Worm (Caenorhabditis elegans) whole organism, L1 larva: ENCODE measurements around the gene srbc-70.

ENCODE experiments used
- C04F5.9 ChIP-seq: sonication (generic microtip); optimal IDR thresholded peaks from 2 replicates; lab custom pipeline; 2016; ENCODE audit warnings: missing genetic modification characterization, missing compliant biosample characterization
- C16A3.4 ChIP-seq: fragments of 150-350 bp; optimal IDR thresholded peaks from 2 replicates; lab custom pipeline; 2014; ENCODE audit warnings: missing biosample characterization, missing genetic modification characterization
- F16B12.6 ChIP-seq: fragments of 150-350 bp; optimal IDR thresholded peaks from 2 replicates; lab custom pipeline; 2014; ENCODE audit warnings: missing biosample characterization, missing genetic modification characterization
- blmp-1 ChIP-seq: fragments of 150-350 bp; optimal IDR thresholded peaks from 2 replicates; lab custom pipeline; 2014; ENCODE audit warnings: missing biosample characterization, missing genetic modification characterization
- ceh-8 ChIP-seq: fragments of 200-800 bp; sonication (Bioruptor generic); optimal IDR thresholded peaks from 2 replicates; lab custom pipeline; 2018; ENCODE audit warnings: mild to moderate bottlenecking, missing genetic modification characterization, moderate library complexity, missing compliant biosample characterization
- ceh-90 ChIP-seq: sonication (generic microtip); optimal IDR thresholded peaks from 2 replicates; lab custom pipeline; 2016; ENCODE audit warnings: missing genetic modification characterization, missing compliant biosample characterization
- dsc-1 ChIP-seq: sonication (generic microtip); optimal IDR thresholded peaks from 2 replicates; lab custom pipeline; 2016; ENCODE audit warnings: mild to moderate bottlenecking, missing genetic modification characterization, missing compliant biosample characterization
- efl-1 ChIP-seq, 4 experiments: fragments of 150-350 bp; optimal IDR thresholded peaks in 3 of 4; peaks in 1 of 4; 1 replicate in 1 of 4; 2 replicates in 3 of 4; lab custom pipeline; 2014; ENCODE audit warnings: missing biosample characterization in 2 of 4, missing genetic modification characterization in 2 of 4, missing genetic modification reagents in 2 of 4
- efl-3 ChIP-seq: fragments of 200-800 bp; sonication (Bioruptor generic); optimal IDR thresholded peaks from 2 replicates; lab custom pipeline; 2018; ENCODE audit warnings: mild to moderate bottlenecking, missing genetic modification characterization, missing compliant biosample characterization
- egl-13 ChIP-seq: sonication (generic microtip); optimal IDR thresholded peaks from 2 replicates; lab custom pipeline; 2016; ENCODE audit warnings: missing genotype, missing genetic modification reagents, missing genetic modification characterization, missing compliant biosample characterization
- elt-2 ChIP-seq: sonication (generic microtip); optimal IDR thresholded peaks from 2 replicates; lab custom pipeline; 2016; ENCODE audit warnings: missing genetic modification characterization, mild to moderate bottlenecking, inconsistent platforms, missing compliant biosample characterization, missing genetic modification reagents
- fos-1 ChIP-seq: fragments of 150-350 bp; optimal IDR thresholded peaks from 2 replicates; lab custom pipeline; 2014; ENCODE audit warnings: missing biosample characterization, missing genetic modification characterization
- grh-1 ChIP-seq: fragments of 200-800 bp; sonication (Bioruptor generic); IDR thresholded peaks from 2 replicates; pipeline ENCODE4 v1.3.6; 2022; ENCODE audit warnings: missing genetic modification reagents, missing genetic modification characterization, missing compliant biosample characterization
- jun-1 ChIP-seq: fragments of 150-350 bp; optimal IDR thresholded peaks from 2 replicates; lab custom pipeline; 2014; ENCODE audit warnings: missing biosample characterization, missing genetic modification reagents, missing genetic modification characterization
- mef-2 ChIP-seq: fragments of 150-350 bp; optimal IDR thresholded peaks from 2 replicates; lab custom pipeline; 2014; ENCODE audit warnings: missing biosample characterization, missing genetic modification characterization
- mep-1 ChIP-seq: fragments of 150-350 bp; optimal IDR thresholded peaks from 2 replicates; lab custom pipeline; 2014; ENCODE audit warnings: missing biosample characterization, missing genetic modification characterization
- nhr-12 ChIP-seq: sonication (generic microtip); optimal IDR thresholded peaks from 2 replicates; lab custom pipeline; 2017; ENCODE audit warnings: missing biosample characterization, missing genetic modification characterization
- nhr-19 ChIP-seq: fragments of 200-800 bp; sonication (Bioruptor generic); conservative IDR thresholded peaks from 2 replicates; pipeline ENCODE4 v1.3.6; 2022; ENCODE audit warnings: missing genetic modification characterization, missing compliant biosample characterization
- nhr-20 ChIP-seq: sonication (generic microtip); optimal IDR thresholded peaks from 2 replicates; lab custom pipeline; 2016; ENCODE audit warnings: mild to moderate bottlenecking, missing genetic modification characterization, missing compliant biosample characterization
- nhr-47 ChIP-seq: sonication (generic microtip); optimal IDR thresholded peaks from 2 replicates; lab custom pipeline; 2016; ENCODE audit warnings: mild to moderate bottlenecking, missing genetic modification characterization, moderate library complexity, missing compliant biosample characterization
- nhr-77 ChIP-seq: fragments of 150-350 bp; optimal IDR thresholded peaks from 2 replicates; lab custom pipeline; 2014; ENCODE audit warnings: missing biosample characterization, missing genetic modification characterization
- nhr-84 ChIP-seq: sonication (generic microtip); optimal IDR thresholded peaks from 2 replicates; lab custom pipeline; 2017; ENCODE audit warnings: missing biosample characterization, missing genetic modification characterization
- nhr-85 ChIP-seq: sonication (generic microtip); peaks from one replicate; lab custom pipeline; 2016; ENCODE audit warnings: missing genetic modification characterization, inconsistent platforms, missing compliant biosample characterization
- pag-3 ChIP-seq: sonication (generic microtip); optimal IDR thresholded peaks from 2 replicates; lab custom pipeline; 2017; ENCODE audit warnings: missing genetic modification characterization, mild to moderate bottlenecking, missing compliant biosample characterization, antibody characterized with exemption, borderline replicate concordance; ENCODE audit not compliant: insufficient read depth
- pqm-1 ChIP-seq: sonication (generic microtip); optimal IDR thresholded peaks from 3 replicates; lab custom pipeline; 2017; ENCODE audit warnings: missing biosample characterization, missing genetic modification characterization
- snpc-4 ChIP-seq: fragments of 150-350 bp; optimal IDR thresholded peaks from 2 replicates; lab custom pipeline; 2014; ENCODE audit warnings: missing biosample characterization, missing genetic modification characterization
- snu-23 ChIP-seq: sonication (generic microtip); optimal IDR thresholded peaks from 2 replicates; lab custom pipeline; 2016; ENCODE audit warnings: missing genetic modification characterization, missing compliant biosample characterization
- sptf-1 ChIP-seq: fragments of 150-350 bp; optimal IDR thresholded peaks from 2 replicates; lab custom pipeline; 2014; ENCODE audit warnings: missing biosample characterization, missing genetic modification characterization
- swsn-7 ChIP-seq: sonication (generic microtip); optimal IDR thresholded peaks from 2 replicates; lab custom pipeline; 2016; ENCODE audit warnings: missing genetic modification characterization, missing compliant biosample characterization
- tlp-1 ChIP-seq: fragments of 150-350 bp; optimal IDR thresholded peaks from 2 replicates; lab custom pipeline; 2014; ENCODE audit warnings: missing biosample characterization, missing genetic modification characterization
- unc-62 ChIP-seq: fragments of 150-350 bp; optimal IDR thresholded peaks from 2 replicates; lab custom pipeline; 2014; ENCODE audit warnings: missing biosample characterization, missing genetic modification reagents, missing genetic modification characterization
- zag-1 ChIP-seq: fragments of 150-350 bp; optimal IDR thresholded peaks from 2 replicates; lab custom pipeline; 2014; ENCODE audit warnings: missing biosample characterization, missing genetic modification characterization
- zip-4 ChIP-seq: fragments of 200-800 bp; sonication (Bioruptor generic); optimal IDR thresholded peaks from 2 replicates; lab custom pipeline; 2018; ENCODE audit warnings: mild to moderate bottlenecking, missing genetic modification characterization, moderate library complexity, missing compliant biosample characterization
- ztf-4 ChIP-seq: fragments of 150-350 bp; optimal IDR thresholded peaks from 2 replicates; lab custom pipeline; 2014; ENCODE audit warnings: missing biosample characterization, missing genetic modification characterization

The srbc-70 gene

DNA sequence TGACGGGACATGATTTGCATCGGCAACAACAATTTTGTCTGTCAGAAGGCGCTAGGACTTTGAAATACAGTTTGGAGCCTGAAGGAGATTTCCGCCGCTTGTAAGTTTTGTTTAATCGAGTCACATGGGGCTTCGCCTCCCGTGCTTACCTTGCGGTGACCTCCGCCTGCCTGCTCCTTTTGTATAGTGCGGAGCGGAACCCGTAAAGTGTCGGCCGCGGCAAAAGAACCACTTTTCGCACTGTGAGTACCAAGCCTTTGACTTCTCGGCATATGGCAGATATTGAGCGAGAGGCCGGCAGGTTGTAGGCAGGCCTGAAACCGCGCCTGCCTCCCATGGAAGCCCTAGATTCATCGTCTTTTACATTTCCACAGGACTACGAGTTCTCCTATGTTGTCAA lies 38.1 kb upstream of the srbc-70 start:
- TF ChIP-seq grh-1 (GFP tag; lab: Robert Waterston, UW) (no peak), nhr-20 (tag; lab: Kevin White, UChicago) (no peak), ztf-4 (tag; lab: Kevin White, UChicago) (no peak), swsn-7 (tag; lab: Kevin White, UChicago) (no peak), snpc-4 (tag; lab: Kevin White, UChicago) (peak; percentile 63), nhr-85 (tag; lab: Kevin White, UChicago) (peak; percentile 37), dsc-1 (tag; lab: Kevin White, UChicago) (no peak), zip-4 (GFP tag; lab: Kevin White, UChicago) (no peak), egl-13 (no peak)

ce11 chrIV:4265224-4265623 lies 37.4 kb upstream of the srbc-70 start, which contains the start of gene F36A4.5:
Gene F36A4.5 (plus strand): TSS chrIV:4265524.
- TF ChIP-seq nhr-77 (tag; lab: Kevin White, UChicago) = no peak

ce11 chrIV:4264649-4265048 lies 36.8 kb upstream of the srbc-70 start:
- peak; percentile 74 for TF ChIP-seq ceh-8
- no peak for TF ChIP-seq ztf-4 (tag; lab: Kevin White, UChicago)

- TF ChIP-seq nhr-12 (tag; lab: Kevin White, UChicago) (no peak), sptf-1 (tag; lab: Kevin White, UChicago) (no peak), nhr-84 (tag; lab: Kevin White, UChicago) (no peak), ceh-8 (no peak), egl-13 (no peak), unc-62 (GFP tag; lab: Kevin White, UChicago) (no peak), blmp-1 (no peak), elt-2 (no peak), jun-1 (no peak), nhr-19 (no peak), mep-1 (tag; lab: Kevin White, UChicago) (no peak), pqm-1 (no peak), nhr-47 (no peak), tlp-1 (no peak), ceh-90 (tag; lab: Kevin White, UChicago) (no peak), C04F5.9 (no peak), snpc-4 (tag; lab: Kevin White, UChicago) (no peak), pag-3 (no peak)
These were observed 35.2 kb upstream of the srbc-70 start, which contains the start of gene col-33 for ce11 chrIV:4262993-4263392. Gene col-33 (plus strand): TSS chrIV:4263293.

DNA sequence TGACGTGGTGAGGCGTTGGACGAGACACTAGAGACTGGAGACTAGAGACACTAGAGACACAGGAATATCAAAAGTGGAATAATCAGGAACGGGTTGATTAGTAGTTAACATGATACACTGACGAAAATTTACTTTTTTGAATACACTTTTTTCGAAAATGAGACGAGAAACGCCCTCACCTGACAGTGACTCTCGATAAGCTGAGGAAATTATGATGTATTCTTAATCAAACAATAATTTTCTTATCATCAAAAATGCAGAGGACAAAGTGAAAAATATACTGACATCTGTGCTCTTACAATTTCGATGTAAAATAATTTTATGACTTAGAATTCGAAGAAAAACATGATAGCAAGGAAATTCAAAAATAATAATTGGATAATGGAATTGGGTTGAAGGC lies 31.6 kb upstream of the srbc-70 start:
- peak; percentile 59 for TF ChIP-seq elt-2
- no peak for TF ChIP-seq zag-1 (tag; lab: Kevin White, UChicago)
- TF ChIP-seq jun-1 = peak; percentile 38

ce11 chrIV:4254989-4255582 lies 27.3 kb upstream of the srbc-70 start:
- TF ChIP-seq F16B12.6 (tag; lab: Kevin White, UChicago) (no peak), snu-23 (GFP tag; lab: Kevin White, UChicago) (no peak), efl-1 (optimal IDR thresholded peaks at IDR 0.05; lab: Kevin White, UChicago) (no peak), efl-1 (GFP tag; optimal IDR thresholded peaks at IDR 0.05 in 1 of 2; lab: Kevin White, UChicago) (peak in 1 of 2 experiments; percentile 57), nhr-77 (tag; lab: Kevin White, UChicago) (no peak), efl-3 (GFP tag; lab: Kevin White, UChicago) (no peak), swsn-7 (tag; lab: Kevin White, UChicago) (no peak)

DNA sequence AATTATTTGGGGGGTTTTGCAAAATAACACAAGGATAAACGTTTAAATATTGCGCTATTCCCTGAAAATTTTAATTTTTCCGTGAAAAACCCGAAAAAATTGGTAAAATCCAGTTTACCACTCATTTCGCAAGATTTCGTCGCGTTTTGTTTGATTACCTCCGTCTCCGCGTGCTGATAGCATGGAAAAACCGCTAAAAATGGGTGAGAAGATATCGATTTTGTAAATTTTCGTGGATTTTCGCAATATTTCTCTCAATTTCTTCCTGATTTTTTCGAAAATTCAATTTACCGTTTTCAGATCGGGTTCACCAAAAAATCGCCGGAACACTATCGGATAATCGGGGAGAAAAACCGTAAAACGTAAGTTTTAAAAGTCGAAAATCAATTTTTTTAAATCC lies 20.0 kb upstream of the srbc-70 start, which contains the start of gene ama-1:
TSS of gene ama-1 (plus strand) at position 301 of the 400 bp plus-strand sequence.
- TF ChIP-seq C16A3.4 (tag; lab: Kevin White, UChicago) = no peak
- TF ChIP-seq fos-1 (tag; lab: Kevin White, UChicago) = no peak
- no peak for TF ChIP-seq mef-2 (tag; lab: Kevin White, UChicago)
- TF ChIP-seq nhr-20 (tag; lab: Kevin White, UChicago) = no peak
- no peak for TF ChIP-seq jun-1
